Fruit fly (Drosophila melanogaster) whole organism: ENCODE results near the gene CG32708.

Experiments used
- CG8478 ChIP-seq: fragments of >200 bp; optimal IDR thresholded peaks from 2 replicates; lab custom pipeline; 2018; ENCODE audit warnings: inconsistent platforms
- Dll ChIP-seq: fragments of >200 bp; optimal IDR thresholded peaks from 2 replicates; lab custom pipeline; 2017
- EcR ChIP-seq, 2 experiments: fragments of >200 bp; optimal IDR thresholded peaks; 2 replicates each; lab custom pipeline; 2017; ENCODE audit warnings: missing biosample characterization in 2 of 2, missing genetic modification characterization in 2 of 2, missing genetic modification reagents in 2 of 2
- pan ChIP-seq: fragments of >200 bp; optimal IDR thresholded peaks from 2 replicates; lab custom pipeline; 2017
- psq ChIP-seq: fragments of >200 bp; optimal IDR thresholded peaks from 2 replicates; lab custom pipeline; 2017
- usp ChIP-seq: fragments of >200 bp; optimal IDR thresholded peaks from 2 replicates; lab custom pipeline; 2017; ENCODE audit warnings: missing biosample characterization, missing genetic modification characterization, mixed read lengths

The CG32708 gene

dm6 chrX:9093062-9093461, 7.3 kb downstream of the CG32708 start:
- TF ChIP-seq pan (lab: Kevin White, UChicago) (no peak), CG8478 (lab: Kevin White, UChicago) (no peak), usp (GFP tag; lab: Kevin White, UChicago) (no peak)

dm6 chrX:9093912-9094311, 8.2 kb downstream of the CG32708 start:
- TF ChIP-seq usp (GFP tag; lab: Kevin White, UChicago) (no peak), Dll (no peak), CG8478 (lab: Kevin White, UChicago) (no peak)

- no peak for TF ChIP-seq Dll
- TF ChIP-seq EcR (GFP tag; optimal IDR thresholded peaks at IDR 0.05; lab: Kevin White, UChicago) = no peak
- TF ChIP-seq CG8478 (lab: Kevin White, UChicago) = no peak
- TF ChIP-seq psq (lab: Kevin White, UChicago) = no peak
- no peak for TF ChIP-seq pan (lab: Kevin White, UChicago)
- TF ChIP-seq usp (GFP tag; lab: Kevin White, UChicago) = no peak
Observed at dm6 chrX:9102125-9102524, 16.4 kb downstream of the CG32708 start.

dm6 chrX:9103308-9104185, 17.8 kb downstream of the CG32708 start, which contains the start of gene CG7766:
Gene CG7766, minus strand, starts transcription at chrX:9103739.
- TF ChIP-seq psq (lab: Kevin White, UChicago) (no peak), CG8478 (lab: Kevin White, UChicago) (no peak), pan (lab: Kevin White, UChicago) (no peak), Dll (no peak), EcR (GFP tag; optimal IDR thresholded peaks at IDR 0.05; lab: Kevin White, UChicago) (no peak)

- TF ChIP-seq pan (lab: Kevin White, UChicago) = no peak
- no peak for TF ChIP-seq CG8478 (lab: Kevin White, UChicago)
- no peak for TF ChIP-seq EcR (GFP tag; optimal IDR thresholded peaks at IDR 0.05; lab: Kevin White, UChicago)
- no peak for TF ChIP-seq psq (lab: Kevin White, UChicago)
- no peak for TF ChIP-seq Dll
- no peak for TF ChIP-seq usp (GFP tag; lab: Kevin White, UChicago)
Observed at dm6 chrX:9106212-9106774, 20.6 kb downstream of the CG32708 start, which contains the start of gene Bx42. Gene Bx42, minus strand, starts transcription at chrX:9106604.

- no peak for TF ChIP-seq pan (lab: Kevin White, UChicago)
- no peak for TF ChIP-seq Dll
- no peak for TF ChIP-seq psq (lab: Kevin White, UChicago)
- TF ChIP-seq usp (GFP tag; lab: Kevin White, UChicago) = no peak
- no peak for TF ChIP-seq EcR (GFP tag; optimal IDR thresholded peaks at IDR 0.05; lab: Kevin White, UChicago)
- no peak for TF ChIP-seq CG8478 (lab: Kevin White, UChicago)
Observed at dm6 chrX:9106775-9107283, 21.1 kb downstream of the CG32708 start, which contains the start of gene Arfrp1. Gene Arfrp1, plus strand, starts transcription at chrX:9107069.

- TF ChIP-seq CG8478 (lab: Kevin White, UChicago) (no peak), EcR (GFP tag; optimal IDR thresholded peaks at IDR 0.05; lab: Kevin White, UChicago) (no peak), pan (lab: Kevin White, UChicago) (no peak), psq (lab: Kevin White, UChicago) (no peak), usp (GFP tag; lab: Kevin White, UChicago) (no peak), Dll (no peak)
Observed at dm6 chrX:9108387-9108786, 22.7 kb downstream of the CG32708 start, which contains the start of gene AP-1gamma. Gene AP-1gamma, plus strand, starts transcription at chrX:9108691.

- TF ChIP-seq Dll (no peak), psq (lab: Kevin White, UChicago) (no peak), usp (GFP tag; lab: Kevin White, UChicago) (no peak), CG8478 (lab: Kevin White, UChicago) (no peak), pan (lab: Kevin White, UChicago) (no peak), EcR (GFP tag; optimal IDR thresholded peaks at IDR 0.05; lab: Kevin White, UChicago) (no peak)
Observed at dm6 chrX:9109072-9109844, 23.5 kb downstream of the CG32708 start.

- no peak for TF ChIP-seq pan (lab: Kevin White, UChicago)
- TF ChIP-seq EcR (GFP tag; optimal IDR thresholded peaks at IDR 0.05; lab: Kevin White, UChicago) = no peak
Observed at dm6 chrX:9110155-9110909, 24.6 kb downstream of the CG32708 start.

- no peak for TF ChIP-seq CG8478 (lab: Kevin White, UChicago)
- TF ChIP-seq usp (GFP tag; lab: Kevin White, UChicago) = no peak
- no peak for TF ChIP-seq pan (lab: Kevin White, UChicago)
- no peak for TF ChIP-seq psq (lab: Kevin White, UChicago)
- no peak for TF ChIP-seq Dll
- no peak for TF ChIP-seq EcR (GFP tag; optimal IDR thresholded peaks at IDR 0.05; lab: Kevin White, UChicago)
Observed at dm6 chrX:9117831-9118230, 32.1 kb downstream of the CG32708 start.
